Fruit fly (Drosophila melanogaster) whole organism, embryonic: ENCODE data around the gene CG3603.

Experiments
- BEAF-32 ChIP-seq: fragments of 200-800 bp; sonication (Bioruptor generic); optimal IDR thresholded peaks from 3 replicates; lab custom pipeline; 2017; ENCODE audit warnings: missing biosample characterization, missing genetic modification characterization, mild to moderate bottlenecking, moderate library complexity, missing genetic modification reagents
- Bteb2 ChIP-seq: fragments of 200-800 bp; sonication (Bioruptor generic); optimal IDR thresholded peaks from 2 replicates; lab custom pipeline; 2016; ENCODE audit warnings: missing biosample characterization, missing genetic modification characterization
- CG10979 ChIP-seq: fragments of 200-800 bp; sonication (Bioruptor generic); optimal IDR thresholded peaks from 2 replicates; lab custom pipeline; 2018; ENCODE audit warnings: missing biosample characterization, mild to moderate bottlenecking, missing genetic modification characterization, moderate library complexity
- CG11504 ChIP-seq: fragments of 200-800 bp; sonication (Bioruptor generic); optimal IDR thresholded peaks from 3 replicates; lab custom pipeline; 2019; ENCODE audit warnings: missing biosample characterization, mild to moderate bottlenecking, missing genetic modification characterization, moderate library complexity
- CG11723 ChIP-seq: fragments of 200-800 bp; sonication (Bioruptor generic); optimal IDR thresholded peaks from 2 replicates; lab custom pipeline; 2017; ENCODE audit warnings: missing biosample characterization, mild to moderate bottlenecking, missing genetic modification characterization
- CG12071 ChIP-seq: fragments of 200-800 bp; sonication (Bioruptor generic); optimal IDR thresholded peaks from 3 replicates; lab custom pipeline; 2018; ENCODE audit warnings: missing biosample characterization, mild to moderate bottlenecking, missing genetic modification characterization
- CG12104 ChIP-seq: fragments of 200-800 bp; sonication (Bioruptor generic); optimal IDR thresholded peaks from 3 replicates; lab custom pipeline; 2016; ENCODE audit warnings: missing biosample characterization, missing genetic modification characterization
- CG13287 ChIP-seq: fragments of 200-800 bp; sonication (Bioruptor generic); IDR thresholded peaks from 2 replicates; pipeline ENCODE4 v1.3.6; 2022; ENCODE audit warnings: missing biosample characterization, missing genetic modification characterization; ENCODE audit not compliant: partially characterized antibody
- CG14710 ChIP-seq: fragments of 200-800 bp; sonication (Bioruptor generic); optimal IDR thresholded peaks from 3 replicates; lab custom pipeline; 2019; ENCODE audit warnings: missing biosample characterization, mild to moderate bottlenecking, missing genetic modification characterization, moderate library complexity
- CG14965 ChIP-seq: fragments of 200-800 bp; sonication (Bioruptor generic); optimal IDR thresholded peaks from 2 replicates; lab custom pipeline; 2016; ENCODE audit warnings: missing biosample characterization, missing genetic modification characterization, borderline replicate concordance
- CG17361 ChIP-seq: fragments of 200-800 bp; sonication (Bioruptor generic); IDR thresholded peaks from 3 replicates; pipeline ENCODE4 v1.3.6; 2022; ENCODE audit warnings: missing biosample characterization, missing genetic modification characterization
- CG2129 ChIP-seq: fragments of 200-800 bp; sonication (Bioruptor generic); IDR thresholded peaks from 2 replicates; pipeline ENCODE4 v1.3.6; 2022; ENCODE audit warnings: missing biosample characterization, missing genetic modification characterization; ENCODE audit not compliant: partially characterized antibody
- CG2199 ChIP-seq: fragments of 200-800 bp; sonication (Bioruptor generic); IDR thresholded peaks from 3 replicates; pipeline ENCODE4 v1.3.6; 2022; ENCODE audit warnings: missing biosample characterization, missing genetic modification characterization
- CG34224 ChIP-seq: fragments of 200-800 bp; sonication (Bioruptor generic); IDR thresholded peaks from 3 replicates; pipeline ENCODE4 v1.3.6; 2022; ENCODE audit warnings: missing biosample characterization, missing genetic modification characterization; ENCODE audit not compliant: partially characterized antibody
- CG6689 ChIP-seq: fragments of 200-800 bp; sonication (Bioruptor generic); IDR thresholded peaks from 2 replicates; pipeline ENCODE4 v1.3.6; 2022; ENCODE audit warnings: missing biosample characterization, missing genetic modification characterization
- CG8924 ChIP-seq: fragments of 200-800 bp; optimal IDR thresholded peaks from 3 replicates; lab custom pipeline; 2019; ENCODE audit warnings: missing biosample characterization, mild to moderate bottlenecking, missing genetic modification characterization, moderate library complexity
- CG9727 ChIP-seq: fragments of 200-800 bp; sonication (Bioruptor generic); optimal IDR thresholded peaks from 3 replicates; lab custom pipeline; 2017; ENCODE audit warnings: missing biosample characterization, mild to moderate bottlenecking, missing genetic modification characterization
- Dll ChIP-seq: fragments of 200-800 bp; sonication (Bioruptor generic); IDR thresholded peaks from 4 replicates; pipeline ENCODE4 v1.3.6; 2022; ENCODE audit warnings: missing biosample characterization, missing genetic modification characterization; ENCODE audit not compliant: partially characterized antibody
- Doc3 ChIP-seq: fragments of 200-800 bp; sonication (Bioruptor generic); IDR thresholded peaks from 3 replicates; pipeline ENCODE4 v1.3.6; 2022; ENCODE audit warnings: missing biosample characterization, missing genetic modification characterization; ENCODE audit not compliant: partially characterized antibody
- Dp ChIP-seq: fragments of 200-800 bp; sonication (Bioruptor generic); optimal IDR thresholded peaks from 2 replicates; lab custom pipeline; 2018; ENCODE audit warnings: missing biosample characterization, mild to moderate bottlenecking, missing genetic modification characterization, moderate library complexity
- Dref ChIP-seq: fragments of 200-800 bp; sonication (Bioruptor generic); IDR thresholded peaks from 2 replicates; pipeline ENCODE4 v1.3.6; 2022; ENCODE audit warnings: missing biosample characterization, missing genetic modification characterization
- GATAe ChIP-seq: fragments of 200-800 bp; sonication (Bioruptor generic); conservative IDR thresholded peaks from 2 replicates; pipeline ENCODE4 v1.3.6; 2022; ENCODE audit warnings: missing biosample characterization, missing genetic modification characterization
- Gsc ChIP-seq: fragments of 200-800 bp; sonication (Bioruptor generic); IDR thresholded peaks from 2 replicates; pipeline ENCODE4 v1.3.6; 2022; ENCODE audit warnings: missing biosample characterization, missing genetic modification characterization
- Hand ChIP-seq: fragments of 200-800 bp; sonication (Bioruptor generic); optimal IDR thresholded peaks from 2 replicates; lab custom pipeline; 2017; ENCODE audit warnings: mild to moderate bottlenecking, missing biosample characterization, missing genetic modification reagents, missing genetic modification characterization
- Lhr ChIP-seq: fragments of 200-800 bp; sonication (Bioruptor generic); optimal IDR thresholded peaks from 3 replicates; lab custom pipeline; 2017; ENCODE audit warnings: mild to moderate bottlenecking, missing biosample characterization, missing genetic modification reagents, missing genetic modification characterization
- Pdp1 ChIP-seq, 2 experiments: fragments of 200-800 bp; sonication (Bioruptor generic); optimal IDR thresholded peaks; 3 replicates each; lab custom pipeline; 2016; ENCODE audit warnings: missing biosample characterization in 2 of 2, missing genetic modification characterization in 2 of 2, mild to moderate bottlenecking in 1 of 2, moderate library complexity in 1 of 2
- Sin3A ChIP-seq: fragments of >200 bp; optimal IDR thresholded peaks from 2 replicates; lab custom pipeline; 2018
- Sox102F ChIP-seq: fragments of 200-800 bp; sonication (Bioruptor generic); optimal IDR thresholded peaks from 2 replicates; lab custom pipeline; 2018; ENCODE audit warnings: missing biosample characterization, mild to moderate bottlenecking, missing genetic modification characterization, moderate library complexity
- amos ChIP-seq: fragments of 200-800 bp; sonication (Bioruptor generic); IDR thresholded peaks from 2 replicates; pipeline ENCODE4 v1.3.6; 2022; ENCODE audit warnings: missing biosample characterization, missing genetic modification characterization; ENCODE audit not compliant: partially characterized antibody
- ato ChIP-seq: fragments of 200-800 bp; sonication (Bioruptor generic); IDR thresholded peaks from 2 replicates; pipeline ENCODE4 v1.3.6; 2022; ENCODE audit warnings: missing biosample characterization, missing genetic modification characterization; ENCODE audit not compliant: partially characterized antibody
- bbx ChIP-seq: fragments of 200-800 bp; sonication (Bioruptor generic); IDR thresholded peaks from 2 replicates; pipeline ENCODE4 v1.3.6; 2022; ENCODE audit warnings: missing biosample characterization, missing genetic modification characterization; ENCODE audit not compliant: partially characterized antibody
- ci ChIP-seq: fragments of 200-800 bp; sonication (Bioruptor generic); IDR thresholded peaks from 3 replicates; pipeline ENCODE4 v1.3.6; 2022; ENCODE audit warnings: missing biosample characterization, missing genetic modification characterization
- dmrt11E ChIP-seq: fragments of 200-800 bp; sonication (Bioruptor generic); optimal IDR thresholded peaks from 3 replicates; lab custom pipeline; 2018; ENCODE audit warnings: missing biosample characterization, mild to moderate bottlenecking, missing genetic modification characterization, moderate library complexity
- gcm ChIP-seq: fragments of 200-800 bp; sonication (Bioruptor generic); optimal IDR thresholded peaks from 2 replicates; lab custom pipeline; 2019; ENCODE audit warnings: missing biosample characterization, mild to moderate bottlenecking, missing genetic modification characterization, moderate library complexity
- insv ChIP-seq, 2 experiments: fragments of 200-800 bp; sonication (Bioruptor generic); optimal IDR thresholded peaks; 3 replicates each; lab custom pipeline; 2016 to 2018; ENCODE audit warnings: missing biosample characterization in 2 of 2, missing genetic modification characterization in 2 of 2
- inv ChIP-seq: fragments of 200-800 bp; sonication (Bioruptor generic); IDR thresholded peaks from 2 replicates; pipeline ENCODE4 v1.3.6; 2022; ENCODE audit warnings: missing biosample characterization, missing genetic modification characterization; ENCODE audit not compliant: partially characterized antibody
- knrl ChIP-seq: fragments of 200-800 bp; sonication (Bioruptor generic); IDR thresholded peaks from 3 replicates; pipeline ENCODE4 v1.3.6; 2022; ENCODE audit warnings: missing biosample characterization, missing genetic modification characterization; ENCODE audit not compliant: partially characterized antibody
- mam ChIP-seq: fragments of 200-800 bp; sonication (Bioruptor generic); optimal IDR thresholded peaks from 3 replicates; lab custom pipeline; 2016; ENCODE audit warnings: missing biosample characterization, missing genetic modification characterization
- nerfin-1 ChIP-seq: fragments of 200-800 bp; sonication (Bioruptor generic); optimal IDR thresholded peaks from 3 replicates; lab custom pipeline; 2019; ENCODE audit warnings: missing biosample characterization, mild to moderate bottlenecking, missing genetic modification characterization, moderate library complexity
- pzg ChIP-seq: fragments of 200-800 bp; sonication (Bioruptor generic); optimal IDR thresholded peaks from 3 replicates; lab custom pipeline; 2018; ENCODE audit warnings: missing biosample characterization, mild to moderate bottlenecking, missing genetic modification characterization, moderate library complexity
- sens ChIP-seq: fragments of 200-800 bp; sonication (Bioruptor generic); peaks from one replicate; lab custom pipeline; 2016; ENCODE audit warnings: missing biosample characterization, missing genetic modification characterization
- sna ChIP-seq: fragments of 200-800 bp; sonication (Bioruptor generic); IDR thresholded peaks from 2 replicates; pipeline ENCODE4 v1.3.6; 2022; ENCODE audit warnings: missing biosample characterization, missing genetic modification characterization; ENCODE audit not compliant: partially characterized antibody
- so ChIP-seq: fragments of 200-800 bp; sonication (Bioruptor generic); IDR thresholded peaks from 3 replicates; pipeline ENCODE4 v1.3.6; 2022; ENCODE audit warnings: missing biosample characterization, missing genetic modification characterization
- tap ChIP-seq: fragments of 200-800 bp; optimal IDR thresholded peaks from 3 replicates; lab custom pipeline; 2019; ENCODE audit warnings: missing biosample characterization, mild to moderate bottlenecking, missing genetic modification characterization, moderate library complexity
- trem ChIP-seq: fragments of 200-800 bp; optimal IDR thresholded peaks from 3 replicates; lab custom pipeline; 2019; ENCODE audit warnings: missing biosample characterization, mild to moderate bottlenecking, missing genetic modification characterization, moderate library complexity
- unc-4 ChIP-seq: fragments of 200-800 bp; sonication (Bioruptor generic); IDR thresholded peaks from 2 replicates; pipeline ENCODE4 v1.3.6; 2022; ENCODE audit warnings: missing biosample characterization, missing genetic modification characterization; ENCODE audit not compliant: partially characterized antibody
- vnd ChIP-seq: fragments of 200-800 bp; sonication (Bioruptor generic); IDR thresholded peaks from 3 replicates; pipeline ENCODE4 v1.3.6; 2022; ENCODE audit warnings: missing biosample characterization, missing genetic modification characterization; ENCODE audit not compliant: partially characterized antibody
- zen2 ChIP-seq: fragments of 200-800 bp; sonication (Bioruptor generic); IDR thresholded peaks from 3 replicates; pipeline ENCODE4 v1.3.6; 2022; ENCODE audit warnings: missing biosample characterization, missing genetic modification characterization; ENCODE audit not compliant: partially characterized antibody

CG3603 gene

dm6 chrX:2949114-2949513, 1.3 kb downstream of the CG3603 start (continued):
- TF ChIP-seq Dp (GFP tag; lab: Kevin White, UChicago) (peak; percentile 13), inv (peak; percentile 44; the same call in 1 of the 2 replicates), CG8924 (tag; lab: Kevin White, UChicago) (no peak), CG10979 (tag; lab: Kevin White, UChicago) (peak; percentile 53), Gsc (GFP tag; lab: Robert Waterston, UW) (no peak), CG11504 (tag; lab: Kevin White, UChicago) (peak; percentile 95), knrl (GFP tag; lab: Robert Waterston, UW) (peak; percentile 69), amos (GFP tag; lab: Robert Waterston, UW) (peak; percentile 82), Lhr (GFP tag; lab: Kevin White, UChicago) (peak; percentile 3), unc-4 (GFP tag; lab: Robert Waterston, UW) (peak; percentile 70), CG12104 (GFP tag; lab: Kevin White, UChicago) (no peak), bbx (peak; percentile 80), CG13287 (GFP tag; lab: Robert Waterston, UW) (peak; percentile 83), CG12071 (GFP tag; lab: Kevin White, UChicago) (no peak), zen2 (GFP tag; lab: Robert Waterston, UW) (peak; percentile 54; the same call in 2 of the 3 replicates), CG34224 (GFP tag; lab: Robert Waterston, UW) (peak; percentile 62; the same call in 2 of the 3 replicates), Dll (GFP tag; lab: Robert Waterston, UW) (peak; percentile 73), CG2129 (GFP tag; lab: Robert Waterston, UW) (peak; percentile 44), insv (GFP tag; optimal IDR thresholded peaks at IDR 0.05; lab: Kevin White, UChicago) (peak; percentile 3 to 96), sna (GFP tag; lab: Robert Waterston, UW) (peak; percentile 43), CG14965 (GFP tag; lab: Kevin White, UChicago) (no peak), CG14710 (tag; lab: Kevin White, UChicago) (peak; percentile 5), so (GFP tag; lab: Robert Waterston, UW) (peak; percentile 66; the same call in 2 of the 3 replicates), tap (peak; percentile 28), vnd (GFP tag; lab: Robert Waterston, UW) (peak; percentile 41; the same call in 1 of the 3 replicates), Sox102F (no peak), ato (GFP tag; lab: Robert Waterston, UW) (peak; percentile 30; the same call in 1 of the 2 replicates), Pdp1 (GFP tag; optimal IDR thresholded peaks at IDR 0.05; lab: Kevin White, UChicago) (peak in 1 of 2 experiments; percentile 41), dmrt11E (no peak), sens (peak; percentile 78), Dref (peak; percentile 48), pzg (GFP tag; lab: Kevin White, UChicago) (peak; percentile 7), CG2199 (GFP tag; lab: Robert Waterston, UW) (0 out of 3 replicates have a peak, but pooled peaks have one; percentile 12), Doc3 (GFP tag; lab: Robert Waterston, UW) (peak; percentile 54; the same call in 2 of the 3 replicates), BEAF-32 (GFP tag; lab: Kevin White, UChicago) (peak; percentile 72), trem (tag; lab: Kevin White, UChicago) (peak; percentile 31)

DNA sequence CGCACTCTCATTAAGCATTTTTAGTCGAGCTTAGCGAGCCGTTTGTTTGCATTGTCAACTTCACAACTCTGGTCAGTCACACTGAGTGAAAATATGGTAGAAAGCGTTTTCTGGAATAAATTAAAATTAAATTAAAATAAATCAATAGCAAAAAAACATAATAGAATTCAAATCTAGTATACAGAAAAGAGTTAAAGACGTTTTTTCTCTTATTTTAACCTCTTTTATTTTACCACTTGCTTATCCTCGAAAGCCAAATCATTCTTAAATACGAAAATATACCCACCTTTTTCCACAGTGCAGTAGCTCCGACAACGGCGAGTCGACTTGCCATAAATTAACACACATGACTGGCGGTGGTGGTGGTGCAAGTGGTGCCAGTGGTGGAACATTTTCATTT, 3.8 kb downstream of the CG3603 start:
- TF ChIP-seq Bteb2 (GFP tag; lab: Kevin White, UChicago), result no peak
- TF ChIP-seq CG34224 (GFP tag; lab: Robert Waterston, UW), result no peak
- no peak for TF ChIP-seq Sin3A (lab: Kevin White, UChicago)
- TF ChIP-seq CG6689 (GFP tag; lab: Robert Waterston, UW), result 0 out of 2 replicates have a peak, but pooled peaks have one; percentile 22
- no peak for TF ChIP-seq mam
- TF ChIP-seq gcm (GFP tag; lab: Kevin White, UChicago), result no peak
- TF ChIP-seq CG11723 (GFP tag; lab: Kevin White, UChicago), result no peak
- 0 out of 3 replicates have a peak, but pooled peaks have one; percentile 38 for TF ChIP-seq ci (GFP tag; lab: Robert Waterston, UW)
- TF ChIP-seq CG17361 (GFP tag; lab: Robert Waterston, UW), result 0 out of 3 replicates have a peak, but pooled peaks have one; percentile 32
- no peak for TF ChIP-seq CG9727 (GFP tag; lab: Kevin White, UChicago)
- TF ChIP-seq nerfin-1, result peak; percentile 21
- TF ChIP-seq GATAe (GFP tag; lab: Robert Waterston, UW), result no peak
- TF ChIP-seq Hand, result no peak
